Worm (Caenorhabditis elegans): Measurements from ENCODE around the gene R09E10.6.

The R09E10.6 gene

ce11 chrIV:10252886-10253639 lies 40.9 kb downstream of the R09E10.6 start (continued):
- no peak for TF ChIP-seq nhr-71 (tag; optimal IDR thresholded peaks at IDR 0.05)

DNA sequence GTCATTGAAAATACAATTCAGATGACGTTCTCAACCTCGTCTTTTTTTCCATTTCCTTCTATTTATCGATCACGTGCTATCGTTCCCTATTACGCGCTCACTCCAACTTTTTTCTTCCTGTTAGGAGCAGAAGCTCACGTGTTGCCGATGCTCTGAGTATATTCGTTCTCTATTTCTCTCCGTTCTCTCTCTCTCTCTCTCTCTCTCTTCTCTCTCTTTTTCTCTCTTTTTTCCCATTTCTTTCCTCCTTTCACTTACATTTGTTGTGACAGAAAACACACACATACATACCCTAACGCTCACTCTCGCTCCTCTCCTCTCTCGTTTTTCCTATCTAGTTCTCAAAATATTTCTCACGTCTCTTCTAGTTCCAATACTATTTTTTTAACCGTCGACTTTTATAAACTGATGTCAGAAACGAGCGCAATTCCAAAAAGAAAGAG lies 41.6 kb downstream of the R09E10.6 start:
- TF ChIP-seq unc-62 (GFP tag; optimal IDR thresholded peaks at IDR 0.05) (no peak), fkh-10 (GFP tag; optimal IDR thresholded peaks at IDR 0.05) (peak; percentile 93), ets-5 (GFP tag; IDR thresholded peaks at IDR 0.05) (no peak), ztf-4 (tag; optimal IDR thresholded peaks at IDR 0.05) (peak; percentile 91), rnt-1 (tag; optimal IDR thresholded peaks at IDR 0.05) (peak; percentile 86), fos-1 (tag; optimal IDR thresholded peaks at IDR 0.05) (peak; percentile 60), ceh-82 (tag; optimal IDR thresholded peaks at IDR 0.05) (peak; percentile 28 to 73 (median 42)), aha-1 (tag; optimal IDR thresholded peaks at IDR 0.05) (no peak), ztf-11 (tag; optimal IDR thresholded peaks at IDR 0.05) (peak in 1 of 2 experiments; percentile 41), hlh-17 (GFP tag; optimal IDR thresholded peaks at IDR 0.05; ENCODE audit: borderline replicate concordance) (no peak), zip-4 (GFP tag; optimal IDR thresholded peaks at IDR 0.05) (peak; percentile 55), pax-3 (tag; optimal IDR thresholded peaks at IDR 0.05) (peak; percentile 87), fkh-4 (tag; optimal IDR thresholded peaks at IDR 0.05; ENCODE audit: borderline replicate concordance) (peak; percentile 51), snu-23 (GFP tag; optimal IDR thresholded peaks at IDR 0.05) (peak; percentile 95), nhr-19 (GFP tag; conservative IDR thresholded peaks at IDR 0.05) (peak; percentile 91), lin-15B (tag; optimal IDR thresholded peaks at IDR 0.05) (no peak), sptf-1 (tag; optimal IDR thresholded peaks at IDR 0.05) (no peak), dsc-1 (tag; optimal IDR thresholded peaks at IDR 0.05) (peak; percentile 97), ceh-90 (tag; optimal IDR thresholded peaks at IDR 0.05) (no peak), nhr-84 (tag; optimal IDR thresholded peaks at IDR 0.05) (no peak), unc-86 (tag; optimal IDR thresholded peaks at IDR 0.05) (peak; percentile 97), sup-37 (GFP tag; optimal IDR thresholded peaks at IDR 0.05) (peak; percentile 74), vab-15 (tag; optimal IDR thresholded peaks at IDR 0.05) (peak; percentile 19), alr-1 (tag; optimal IDR thresholded peaks at IDR 0.05; ENCODE audit: borderline replicate concordance) (no peak), hlh-4 (tag; optimal IDR thresholded peaks at IDR 0.05) (no peak), C04F5.9 (tag; optimal IDR thresholded peaks at IDR 0.05) (no peak), unc-130 (tag; optimal IDR thresholded peaks at IDR 0.05) (no peak), nhr-85 (tag) (peak; percentile 93), snpc-4 (tag; optimal IDR thresholded peaks at IDR 0.05) (peak; percentile 32), lsy-2 (tag; optimal IDR thresholded peaks at IDR 0.05) (peak; percentile 88 to 90), nhr-90 (tag; optimal IDR thresholded peaks at IDR 0.05; ENCODE audit: poor library complexity) (peak; percentile 80), Y116A8C.19 (tag; optimal IDR thresholded peaks at IDR 0.05; ENCODE audit: borderline replicate concordance) (no peak), hpl-2 (GFP tag; optimal IDR thresholded peaks at IDR 0.05) (peak; percentile 23), nhr-12 (tag; optimal IDR thresholded peaks at IDR 0.05) (no peak), sox-4 (tag; optimal IDR thresholded peaks at IDR 0.05) (peak; percentile 93), F16B12.6 (tag; optimal IDR thresholded peaks at IDR 0.05) (peak; percentile 9), ces-1 (GFP tag; optimal IDR thresholded peaks at IDR 0.05) (no peak), ama-1 (optimal IDR thresholded peaks at IDR 0.05) (peak; percentile 63), nhr-76 (tag; optimal IDR thresholded peaks at IDR 0.05) (no peak), xbp-1 (tag; optimal IDR thresholded peaks at IDR 0.05) (peak; percentile 91), nhr-28 (tag; optimal IDR thresholded peaks at IDR 0.05) (no peak), mef-2 (tag; optimal IDR thresholded peaks at IDR 0.05) (peak; percentile 70), C16A3.4 (tag; optimal IDR thresholded peaks at IDR 0.05) (peak; percentile 77), nhr-71 (tag; optimal IDR thresholded peaks at IDR 0.05) (peak; percentile 99), dpl-1 (GFP tag; optimal IDR thresholded peaks at IDR 0.05) (peak; percentile 37 to 59 (median 58)), egl-13 (tag; optimal IDR thresholded peaks at IDR 0.05) (peak; percentile 97), lin-13 (GFP tag; optimal IDR thresholded peaks at IDR 0.05) (peak; percentile 87), irx-1 (tag; optimal IDR thresholded peaks at IDR 0.05) (peak; percentile 90), mdl-1 (tag; optimal IDR thresholded peaks at IDR 0.05) (peak; percentile 82 to 92)

Data from whole organism, L1 larva.